Worm (Caenorhabditis elegans): ENCODE results near the gene R07B7.2.

R07B7.2 gene

ce11 chrV:12025683-12026082 lies 33.9 kb downstream of the R07B7.2 start (continued):
- TF ChIP-seq nhr-90 (tag; optimal IDR thresholded peaks at IDR 0.05; ENCODE audit: poor library complexity), result no peak
- no peak for TF ChIP-seq lir-3 (tag; optimal IDR thresholded peaks at IDR 0.05; ENCODE audit: poor library complexity)
- TF ChIP-seq skn-1 (tag; optimal IDR thresholded peaks at IDR 0.05), result peak; percentile 2
- no peak for TF ChIP-seq nhr-19 (GFP tag; conservative IDR thresholded peaks at IDR 0.05)
- no peak for TF ChIP-seq ztf-4 (tag; optimal IDR thresholded peaks at IDR 0.05)
- no peak for TF ChIP-seq vab-15 (tag; optimal IDR thresholded peaks at IDR 0.05)
- TF ChIP-seq nhr-12 (tag; optimal IDR thresholded peaks at IDR 0.05), result no peak
- TF ChIP-seq dpl-1 (GFP tag; optimal IDR thresholded peaks at IDR 0.05), result peak in 1 of 3 experiments; percentile 6
- TF ChIP-seq ama-1 (optimal IDR thresholded peaks at IDR 0.05), result no peak
- TF ChIP-seq pqm-1 (tag; optimal IDR thresholded peaks at IDR 0.05), result no peak
- no peak for TF ChIP-seq hpl-2 (GFP tag; optimal IDR thresholded peaks at IDR 0.05)
- no peak for TF ChIP-seq grh-1 (GFP tag; IDR thresholded peaks at IDR 0.05)

- TF ChIP-seq F16B12.6 (tag; optimal IDR thresholded peaks at IDR 0.05), result no peak
- no peak for TF ChIP-seq ces-1 (GFP tag; optimal IDR thresholded peaks at IDR 0.05)
- TF ChIP-seq snu-23 (GFP tag; optimal IDR thresholded peaks at IDR 0.05), result peak; percentile 15
- no peak for TF ChIP-seq pax-3 (tag; optimal IDR thresholded peaks at IDR 0.05)
- 0 out of 2 replicates have a peak, but pooled peaks have one; percentile 6 for TF ChIP-seq nhr-19 (GFP tag; conservative IDR thresholded peaks at IDR 0.05)
- peak; percentile 70 for TF ChIP-seq fkh-8 (tag; optimal IDR thresholded peaks at IDR 0.05)
- TF ChIP-seq irx-1 (tag; optimal IDR thresholded peaks at IDR 0.05), result peak; percentile 26
- TF ChIP-seq lin-15B (tag; optimal IDR thresholded peaks at IDR 0.05), result no peak
- TF ChIP-seq unc-62 (GFP tag; optimal IDR thresholded peaks at IDR 0.05), result no peak
- TF ChIP-seq lin-14 (GFP tag; optimal IDR thresholded peaks at IDR 0.05), result peak; percentile 88
- TF ChIP-seq hlh-17 (GFP tag; optimal IDR thresholded peaks at IDR 0.05; ENCODE audit: borderline replicate concordance), result no peak
- TF ChIP-seq ceh-8 (GFP tag; optimal IDR thresholded peaks at IDR 0.05), result peak; percentile 73
- TF ChIP-seq ets-5 (GFP tag; IDR thresholded peaks at IDR 0.05), result no peak
- TF ChIP-seq C34B4.2 (tag; optimal IDR thresholded peaks at IDR 0.05), result no peak
- no peak for TF ChIP-seq C16A3.4 (tag; optimal IDR thresholded peaks at IDR 0.05)
- TF ChIP-seq efl-1 (optimal IDR thresholded peaks at IDR 0.05), result no peak
- TF ChIP-seq efl-1 (GFP tag; optimal IDR thresholded peaks at IDR 0.05 in 1 of 2), result no peak
- no peak for TF ChIP-seq unc-130 (tag; optimal IDR thresholded peaks at IDR 0.05)
- TF ChIP-seq nhr-77 (tag; optimal IDR thresholded peaks at IDR 0.05), result no peak
- TF ChIP-seq ceh-90 (tag; optimal IDR thresholded peaks at IDR 0.05), result no peak
- no peak for TF ChIP-seq ztf-11 (tag; optimal IDR thresholded peaks at IDR 0.05)
- TF ChIP-seq jun-1 (tag; optimal IDR thresholded peaks at IDR 0.05), result no peak
- no peak for TF ChIP-seq unc-98 (GFP tag; IDR thresholded peaks at IDR 0.05)
- TF ChIP-seq nhr-237 (tag; optimal IDR thresholded peaks at IDR 0.05), result no peak
- no peak; the same call in 1 of the 2 replicates for TF ChIP-seq isw-1 (GFP tag; IDR thresholded peaks at IDR 0.05)
- peak; percentile 17 for TF ChIP-seq xbp-1 (tag; optimal IDR thresholded peaks at IDR 0.05)
- TF ChIP-seq tlp-1 (tag; optimal IDR thresholded peaks at IDR 0.05), result no peak
- no peak for TF ChIP-seq nhr-20 (tag; optimal IDR thresholded peaks at IDR 0.05)
- TF ChIP-seq ama-1 (optimal IDR thresholded peaks at IDR 0.05), result no peak
- no peak for TF ChIP-seq mab-9 (GFP tag; IDR thresholded peaks at IDR 0.05)
- TF ChIP-seq grh-1 (GFP tag; IDR thresholded peaks at IDR 0.05), result no peak
- TF ChIP-seq hlh-4 (tag; optimal IDR thresholded peaks at IDR 0.05), result no peak
- no peak for TF ChIP-seq skn-1 (tag; optimal IDR thresholded peaks at IDR 0.05)
- TF ChIP-seq sox-4 (tag; optimal IDR thresholded peaks at IDR 0.05), result no peak
- no peak for TF ChIP-seq nhr-76 (tag; optimal IDR thresholded peaks at IDR 0.05)
- peak; percentile 71 for TF ChIP-seq fkh-10 (GFP tag; optimal IDR thresholded peaks at IDR 0.05)
- TF ChIP-seq pqm-1 (tag; optimal IDR thresholded peaks at IDR 0.05), result no peak
- no peak for TF ChIP-seq pag-3 (tag; optimal IDR thresholded peaks at IDR 0.05; ENCODE audit: borderline replicate concordance, insufficient read depth)
- TF ChIP-seq aha-1 (tag; optimal IDR thresholded peaks at IDR 0.05), result no peak
- peak; percentile 33 for TF ChIP-seq swsn-7 (tag; optimal IDR thresholded peaks at IDR 0.05)
- TF ChIP-seq egl-13 (tag; optimal IDR thresholded peaks at IDR 0.05), result peak; percentile 84
- TF ChIP-seq lin-13 (GFP tag; optimal IDR thresholded peaks at IDR 0.05), result no peak
- no peak for TF ChIP-seq mef-2 (tag; optimal IDR thresholded peaks at IDR 0.05)
- peak in 2 of 3 experiments; percentile 24 to 35 for TF ChIP-seq ceh-82 (tag; optimal IDR thresholded peaks at IDR 0.05)
- TF ChIP-seq elt-2 (tag; optimal IDR thresholded peaks at IDR 0.05), result no peak
These were observed 35.3 kb downstream of the R07B7.2 start for ce11 chrV:12024273-12024672.

Measured in whole organism, L1 larva.